Worm (Caenorhabditis elegans): ENCODE measurements around the gene F01D5.7.

The F01D5.7 gene

ce11 chrII:14003821-14004430 is 4.5 kb upstream of the F01D5.7 start:
- TF ChIP-seq snpc-4 (GFP tag; optimal IDR thresholded peaks at IDR 0.05) (no peak), snpc-4 (tag; optimal IDR thresholded peaks at IDR 0.05) (peak in 3 of 4 experiments; percentile 74 to 78 (median 76)), B0035.1 (tag; optimal IDR thresholded peaks at IDR 0.05) (no peak)

ce11 chrII:14004770-14005169 is 3.7 kb upstream of the F01D5.7 start:
- TF ChIP-seq cebp-2 (GFP tag; IDR thresholded peaks at IDR 0.05) (no peak), ztf-28 (GFP tag; IDR thresholded peaks at IDR 0.05) (no peak), ceh-27 (GFP tag; optimal IDR thresholded peaks at IDR 0.05) (no peak), mes-4 (tag; optimal IDR thresholded peaks at IDR 0.05) (no peak), F49E8.2 (tag; optimal IDR thresholded peaks at IDR 0.05; ENCODE audit: insufficient read depth) (no peak), madf-8 (GFP tag; conservative IDR thresholded peaks at IDR 0.05) (no peak), ztf-26 (tag; optimal IDR thresholded peaks at IDR 0.05) (no peak), mxl-1 (tag; optimal IDR thresholded peaks at IDR 0.05) (no peak), ama-1 (optimal IDR thresholded peaks at IDR 0.05) (no peak), ama-1 (GFP tag; optimal IDR thresholded peaks at IDR 0.05) (no peak), dpl-1 (GFP tag; optimal IDR thresholded peaks at IDR 0.05) (no peak), B0019.2 (GFP tag; conservative IDR thresholded peaks at IDR 0.05) (no peak), F39B2.1 (GFP tag; IDR thresholded peaks at IDR 0.05) (no peak), F37B4.10 (GFP tag; IDR thresholded peaks at IDR 0.05) (no peak), nfya-2 (GFP tag; IDR thresholded peaks at IDR 0.05) (no peak), ceh-100 (GFP tag; IDR thresholded peaks at IDR 0.05) (no peak), xnd-1 (tag; optimal IDR thresholded peaks at IDR 0.05) (no peak), F33H1.4 (GFP tag; IDR thresholded peaks at IDR 0.05) (no peak)

ce11 chrII:14005183-14005582 is 3.3 kb upstream of the F01D5.7 start:
- peak; percentile 62 for TF ChIP-seq hmg-1.2 (GFP tag; IDR thresholded peaks at IDR 0.05)
- no peak for TF ChIP-seq F33H1.4 (GFP tag; IDR thresholded peaks at IDR 0.05)

- no peak for TF ChIP-seq C17E4.6 (GFP tag; IDR thresholded peaks at IDR 0.05)
- no peak for TF ChIP-seq hrde-1 (tag; optimal IDR thresholded peaks at IDR 0.05; ENCODE audit: borderline replicate concordance)
Measured at ce11 chrII:14006210-14006609, 2.2 kb upstream of the F01D5.7 start, which contains the start of gene F01D5.6. TSS of gene F01D5.6 (plus strand) at chrII:14006510.

- TF ChIP-seq snpc-4 (GFP tag; optimal IDR thresholded peaks at IDR 0.05) = no peak
- peak; percentile 35 to 87 (median 74) for TF ChIP-seq snpc-4 (tag; optimal IDR thresholded peaks at IDR 0.05)
- TF ChIP-seq nhr-80 (tag; optimal IDR thresholded peaks at IDR 0.05) = peak; percentile 59
- TF ChIP-seq nfyb-1 (GFP tag; IDR thresholded peaks at IDR 0.05) = no peak
Measured at ce11 chrII:14010656-14011376, 2.4 kb downstream of the F01D5.7 start, which contains the start of gene F01D5.8. TSS of gene F01D5.8 (plus strand) at chrII:14010706.

- no peak for TF ChIP-seq tbx-9 (tag; optimal IDR thresholded peaks at IDR 0.05; ENCODE audit: borderline replicate concordance)
- TF ChIP-seq F37B4.10 (GFP tag; IDR thresholded peaks at IDR 0.05) = 0 out of 2 replicates have a peak, but pooled peaks have one; percentile 48
Measured at ce11 chrII:14014637-14015036, 6.2 kb downstream of the F01D5.7 start.

ce11 chrII:14016865-14017264 is 8.4 kb downstream of the F01D5.7 start, which contains the start of gene cyp-37A1:
TSS of gene cyp-37A1 (minus strand) at chrII:14016965.
- no peak for TF ChIP-seq ztf-18 (tag; optimal IDR thresholded peaks at IDR 0.05)
- TF ChIP-seq nhr-27 (tag; optimal IDR thresholded peaks at IDR 0.05) = no peak
- TF ChIP-seq zfh-2 (GFP tag; conservative IDR thresholded peaks at IDR 0.05) = no peak
- TF ChIP-seq hlh-26 (GFP tag; conservative IDR thresholded peaks at IDR 0.05) = no peak
- no peak for TF ChIP-seq efl-1 (GFP tag; optimal IDR thresholded peaks at IDR 0.05)
- no peak for TF ChIP-seq madf-6 (GFP tag; IDR thresholded peaks at IDR 0.05)
- TF ChIP-seq F57A8.1 (GFP tag; optimal IDR thresholded peaks at IDR 0.05) = no peak
- no peak for TF ChIP-seq hmg-20 (GFP tag; IDR thresholded peaks at IDR 0.05)
- no peak for TF ChIP-seq cebp-2 (GFP tag; IDR thresholded peaks at IDR 0.05)
- no peak for TF ChIP-seq ccch-3 (GFP tag; optimal IDR thresholded peaks at IDR 0.05)
- no peak for TF ChIP-seq snpc-1.1 (tag; optimal IDR thresholded peaks at IDR 0.05; ENCODE audit: insufficient read depth)
- no peak for TF ChIP-seq F49E8.2 (tag; optimal IDR thresholded peaks at IDR 0.05; ENCODE audit: insufficient read depth)
- no peak for TF ChIP-seq madf-3 (GFP tag; IDR thresholded peaks at IDR 0.05)

Measured in whole organism, young adult.